Worm (Caenorhabditis elegans): ENCODE measurements around the gene srw-3.
"Not testable (repeated sequence)": the region's sequence is repeated elsewhere in the genome, so short reads cannot be mapped to it uniquely, and the experiment has no call there.

srw-3 gene

ce11 chrV:7696842-7697241 is 8.6 kb upstream of the srw-3 start, which contains the start of gene ZK105.3:
TSS of gene ZK105.3 (plus strand) at chrV:7697142.
- TF ChIP-seq M03D4.4 (tag; optimal IDR thresholded peaks at IDR 0.05) (no peak), nhr-237 (tag; optimal IDR thresholded peaks at IDR 0.05) (no peak), sem-2 (GFP tag; optimal IDR thresholded peaks at IDR 0.05) (no peak), ceh-83 (GFP tag; optimal IDR thresholded peaks at IDR 0.05) (no peak), pha-4 (tag; optimal IDR thresholded peaks at IDR 0.05) (no peak)

ce11 chrV:7703536-7703935 is 1.9 kb upstream of the srw-3 start, which contains the start of gene srsx-40:
TSS of gene srsx-40 (minus strand) at chrV:7703636.
- TF ChIP-seq sptf-1 (tag; optimal IDR thresholded peaks at IDR 0.05); cnd-1 (tag; optimal IDR thresholded peaks at IDR 0.05); elt-1 (tag; optimal IDR thresholded peaks at IDR 0.05; ENCODE audit: borderline replicate concordance, insufficient read depth): not testable (repeated sequence)

ce11 chrV:7708525-7708924 is 3.1 kb downstream of the srw-3 start, which contains the start of gene ZK105.11:
TSS of gene ZK105.11 (minus strand) at chrV:7708625.
- TF ChIP-seq unc-62 (GFP tag; optimal IDR thresholded peaks at IDR 0.05): no peak
- TF ChIP-seq ceh-39 (tag; optimal IDR thresholded peaks at IDR 0.05): no peak
- no peak for TF ChIP-seq ces-1 (GFP tag; optimal IDR thresholded peaks at IDR 0.05)
- TF ChIP-seq mab-5 (tag; optimal IDR thresholded peaks at IDR 0.05): no peak
- no peak for TF ChIP-seq ceh-83 (GFP tag; optimal IDR thresholded peaks at IDR 0.05)
- no peak for TF ChIP-seq ceh-43 (GFP tag; optimal IDR thresholded peaks at IDR 0.05)
- no peak for TF ChIP-seq bed-3 (GFP tag; optimal IDR thresholded peaks at IDR 0.05)
- no peak for TF ChIP-seq unc-120 (tag; optimal IDR thresholded peaks at IDR 0.05; ENCODE audit: poor library complexity, severe bottlenecking)

DNA sequence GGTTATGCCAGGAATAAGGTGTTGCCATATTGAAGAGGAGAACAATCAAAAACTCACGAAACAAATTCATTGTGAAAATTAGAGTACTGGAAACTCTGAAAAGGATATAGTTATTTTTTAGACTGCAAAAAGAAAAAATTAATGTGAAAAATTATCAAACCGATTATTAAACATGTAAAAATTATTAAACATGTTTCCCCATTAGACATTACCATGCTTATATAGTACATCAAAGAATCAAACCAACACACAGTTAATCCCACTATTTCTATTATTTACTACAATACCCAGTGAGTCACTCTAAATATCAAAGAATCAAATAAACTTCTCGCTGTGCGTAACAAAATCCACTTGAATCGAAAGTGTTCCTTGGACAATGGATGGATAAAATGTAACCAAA is 7.7 kb downstream of the srw-3 start, which contains the start of gene ZK105.13:
Gene ZK105.13 (minus strand): TSS at position 101 of the 400 bp plus-strand sequence.
- TF ChIP-seq elt-1 (tag; optimal IDR thresholded peaks at IDR 0.05; ENCODE audit: borderline replicate concordance, insufficient read depth) (no peak), lin-13 (tag; optimal IDR thresholded peaks at IDR 0.05) (no peak), nhr-12 (tag; optimal IDR thresholded peaks at IDR 0.05) (no peak), ztf-11 (tag; optimal IDR thresholded peaks at IDR 0.05) (no peak), blmp-1 (tag; optimal IDR thresholded peaks at IDR 0.05) (no peak), ham-2 (GFP tag; optimal IDR thresholded peaks at IDR 0.05) (no peak), pha-4 (tag; optimal IDR thresholded peaks at IDR 0.05) (no peak)

ce11 chrV:7713691-7714090 is 8.3 kb downstream of the srw-3 start, which contains the start of gene ZK105.1:
TSS of gene ZK105.1 (plus strand) at chrV:7713991.
- TF ChIP-seq nhr-12 (tag; optimal IDR thresholded peaks at IDR 0.05): no peak
- TF ChIP-seq unc-39 (tag; optimal IDR thresholded peaks at IDR 0.05): no peak
- no peak for TF ChIP-seq ces-1 (GFP tag; optimal IDR thresholded peaks at IDR 0.05)
- TF ChIP-seq flh-1 (GFP tag; optimal IDR thresholded peaks at IDR 0.05): no peak
- no peak for TF ChIP-seq elt-3 (tag; optimal IDR thresholded peaks at IDR 0.05)
- TF ChIP-seq ztf-11 (tag; optimal IDR thresholded peaks at IDR 0.05): no peak
- no peak for TF ChIP-seq ceh-83 (GFP tag; optimal IDR thresholded peaks at IDR 0.05)
- no peak for TF ChIP-seq snpc-4 (tag; optimal IDR thresholded peaks at IDR 0.05)
- TF ChIP-seq nhr-237 (tag; optimal IDR thresholded peaks at IDR 0.05): no peak
- no peak for TF ChIP-seq pha-4 (tag; optimal IDR thresholded peaks at IDR 0.05)
- no peak for TF ChIP-seq drap-1 (GFP tag; optimal IDR thresholded peaks at IDR 0.05)
- no peak for TF ChIP-seq unc-120 (tag; optimal IDR thresholded peaks at IDR 0.05; ENCODE audit: poor library complexity, severe bottlenecking)
- TF ChIP-seq nhr-28 (tag; optimal IDR thresholded peaks at IDR 0.05): no peak
- TF ChIP-seq lsy-2 (tag; optimal IDR thresholded peaks at IDR 0.05): no peak
- TF ChIP-seq ceh-43 (GFP tag; optimal IDR thresholded peaks at IDR 0.05): no peak
- no peak for TF ChIP-seq lin-32 (GFP tag; optimal IDR thresholded peaks at IDR 0.05)
- TF ChIP-seq elt-1 (tag; optimal IDR thresholded peaks at IDR 0.05; ENCODE audit: borderline replicate concordance, insufficient read depth): no peak

DNA sequence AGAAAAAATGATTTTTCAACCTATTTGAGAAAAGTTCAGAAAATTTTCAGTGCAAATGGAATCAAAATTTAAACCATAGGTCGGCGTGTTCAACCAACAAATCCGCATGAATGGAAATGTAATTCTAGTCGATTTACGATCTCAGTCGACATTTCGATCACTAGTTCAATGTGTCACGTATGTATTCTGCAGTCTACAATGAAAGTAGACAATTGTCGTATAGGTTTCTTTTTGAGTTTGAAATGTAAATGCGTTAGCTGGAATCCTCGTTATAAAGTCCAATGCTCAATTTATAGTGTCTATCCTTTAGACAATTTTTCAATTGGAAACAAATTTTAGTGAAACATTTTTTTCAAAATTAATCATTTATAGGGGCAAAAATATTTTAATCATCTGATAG is 10.6 kb downstream of the srw-3 start, which contains the start of gene ZK105.12:
Gene ZK105.12 (minus strand): TSS at position 101 of the 400 bp plus-strand sequence.
- TF ChIP-seq unc-62 (GFP tag; optimal IDR thresholded peaks at IDR 0.05): no peak
- no peak for TF ChIP-seq nhr-28 (tag; optimal IDR thresholded peaks at IDR 0.05)
- TF ChIP-seq ceh-43 (GFP tag; optimal IDR thresholded peaks at IDR 0.05): no peak
- no peak for TF ChIP-seq drap-1 (GFP tag; optimal IDR thresholded peaks at IDR 0.05)
- no peak for TF ChIP-seq unc-39 (tag; optimal IDR thresholded peaks at IDR 0.05)
- no peak for TF ChIP-seq mls-2 (tag; optimal IDR thresholded peaks at IDR 0.05)
- no peak for TF ChIP-seq nhr-76 (tag; optimal IDR thresholded peaks at IDR 0.05)
- no peak for TF ChIP-seq nhr-12 (tag; optimal IDR thresholded peaks at IDR 0.05)
- TF ChIP-seq sptf-1 (tag; optimal IDR thresholded peaks at IDR 0.05): no peak
- TF ChIP-seq mab-5 (tag; optimal IDR thresholded peaks at IDR 0.05): no peak
- no peak for TF ChIP-seq elt-3 (tag; optimal IDR thresholded peaks at IDR 0.05)
- TF ChIP-seq pha-4 (tag; optimal IDR thresholded peaks at IDR 0.05): no peak
- TF ChIP-seq snpc-4 (tag; optimal IDR thresholded peaks at IDR 0.05): no peak
